Worm (Caenorhabditis elegans): ENCODE results near the gene F53A3.7.

The F53A3.7 gene

DNA sequence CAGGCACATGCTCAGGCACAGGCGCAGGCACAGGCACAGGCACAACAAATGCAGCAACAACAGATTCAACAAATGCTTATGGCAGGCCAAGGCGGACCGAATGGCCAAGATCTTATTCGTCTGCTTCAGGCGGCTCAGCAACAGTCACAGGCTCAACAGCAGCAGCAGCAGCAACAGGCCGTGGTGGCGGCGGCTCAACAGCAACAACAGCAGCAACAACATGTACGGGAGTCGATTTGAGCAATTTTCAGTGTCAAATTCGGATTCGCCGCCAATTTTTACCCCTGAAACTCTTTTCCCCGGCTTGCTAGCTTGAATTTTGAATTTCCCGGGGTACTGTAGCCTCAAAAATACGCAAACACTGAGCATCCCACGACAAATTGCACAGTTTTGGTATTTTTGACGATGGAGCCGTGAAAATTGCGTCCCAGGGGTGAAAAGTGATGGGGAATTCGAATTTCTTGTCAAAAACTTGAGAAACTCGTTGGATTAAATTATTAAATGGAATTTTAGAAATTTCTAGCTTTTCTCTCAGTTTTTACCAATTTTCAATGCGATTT lies 13.4 kb upstream of the F53A3.7 start:
- TF ChIP-seq ceh-13 (GFP tag; optimal IDR thresholded peaks at IDR 0.05) (no peak), pes-1 (GFP tag; IDR thresholded peaks at IDR 0.05) (0 out of 2 replicates have a peak, but pooled peaks have one; percentile 17)

- TF ChIP-seq pes-1 (GFP tag; IDR thresholded peaks at IDR 0.05), result peak; percentile 40; the same call in 1 of the 2 replicates
- TF ChIP-seq hnd-1 (tag; optimal IDR thresholded peaks at IDR 0.05), result no peak
- TF ChIP-seq flt-1 (GFP tag; IDR thresholded peaks at IDR 0.05), result no peak
These were observed 12.4 kb upstream of the F53A3.7 start for ce11 chrIII:1938712-1939624.

DNA sequence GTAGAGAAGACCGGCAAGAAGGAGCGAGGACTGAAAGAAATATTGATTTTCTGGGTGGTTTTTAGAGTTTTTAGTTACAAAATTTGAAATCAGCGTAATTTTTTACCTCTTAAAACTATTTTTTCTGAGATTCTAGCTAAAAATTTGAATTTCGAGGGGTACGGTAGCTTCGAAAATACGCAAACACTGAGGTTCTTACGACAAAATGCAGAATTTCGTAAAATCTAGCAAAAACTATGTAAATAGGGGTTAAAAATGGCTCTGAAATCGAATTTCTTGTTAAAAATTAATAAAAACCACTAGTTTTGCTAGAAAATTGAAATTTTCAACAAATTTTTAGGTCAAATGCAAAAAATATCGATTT lies 11.7 kb upstream of the F53A3.7 start:
- no peak for TF ChIP-seq F13C5.2 (tag; optimal IDR thresholded peaks at IDR 0.05)
- no peak for TF ChIP-seq hmbx-1 (tag; optimal IDR thresholded peaks at IDR 0.05)
- no peak for TF ChIP-seq flt-1 (GFP tag; IDR thresholded peaks at IDR 0.05)
- TF ChIP-seq scrt-1 (GFP tag; IDR thresholded peaks at IDR 0.05), result no peak
- no peak for TF ChIP-seq ceh-36 (tag; optimal IDR thresholded peaks at IDR 0.05)
- TF ChIP-seq tbx-37 (GFP tag; conservative IDR thresholded peaks at IDR 0.05), result no peak
- TF ChIP-seq tbx-11 (GFP tag; IDR thresholded peaks at IDR 0.05), result no peak
- TF ChIP-seq ceh-13 (GFP tag; optimal IDR thresholded peaks at IDR 0.05), result no peak

- no peak for TF ChIP-seq F13C5.2 (tag; optimal IDR thresholded peaks at IDR 0.05)
- 0 out of 2 replicates have a peak, but pooled peaks have one; percentile 27 for TF ChIP-seq pes-1 (GFP tag; IDR thresholded peaks at IDR 0.05)
- no peak for TF ChIP-seq ceh-36 (tag; optimal IDR thresholded peaks at IDR 0.05)
- TF ChIP-seq B0310.2 (tag; optimal IDR thresholded peaks at IDR 0.05), result no peak
- no peak for TF ChIP-seq ama-1 (optimal IDR thresholded peaks at IDR 0.05)
These were observed 7.8 kb upstream of the F53A3.7 start, which contains the start of gene F53A3.1 for ce11 chrIII:1943488-1943887. Gene F53A3.1 (minus strand): TSS chrIII:1943637.

DNA sequence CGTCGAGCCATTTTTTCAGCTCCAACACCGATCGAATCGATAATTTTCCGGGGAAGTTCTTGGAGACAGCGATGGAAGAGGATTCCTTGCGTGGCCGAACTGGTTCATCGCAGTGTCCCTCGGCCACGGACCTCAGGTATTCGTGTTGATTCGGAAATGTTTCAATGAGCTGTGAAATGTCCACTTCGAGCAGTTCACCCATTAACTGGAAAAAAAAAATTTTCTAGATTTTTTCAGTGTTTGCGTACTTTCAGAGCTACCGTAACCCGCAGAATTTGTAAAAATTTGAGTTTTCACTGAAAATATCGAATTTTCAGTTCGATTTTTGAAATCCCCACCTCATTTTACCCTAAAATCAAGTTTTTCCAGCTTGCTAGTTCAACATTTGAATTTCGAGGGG lies 3.5 kb upstream of the F53A3.7 start:
- TF ChIP-seq tbx-11 (GFP tag; IDR thresholded peaks at IDR 0.05), result no peak

ce11 chrIII:1949362-1949761 lies 2.0 kb upstream of the F53A3.7 start:
- TF ChIP-seq hnd-1 (tag; optimal IDR thresholded peaks at IDR 0.05) (no peak), tra-4 (tag; optimal IDR thresholded peaks at IDR 0.05) (no peak), sea-1 (GFP tag; conservative IDR thresholded peaks at IDR 0.05) (no peak), tbx-11 (GFP tag; IDR thresholded peaks at IDR 0.05) (no peak), ceh-36 (tag; optimal IDR thresholded peaks at IDR 0.05) (no peak), pes-1 (GFP tag; IDR thresholded peaks at IDR 0.05) (no peak)

DNA sequence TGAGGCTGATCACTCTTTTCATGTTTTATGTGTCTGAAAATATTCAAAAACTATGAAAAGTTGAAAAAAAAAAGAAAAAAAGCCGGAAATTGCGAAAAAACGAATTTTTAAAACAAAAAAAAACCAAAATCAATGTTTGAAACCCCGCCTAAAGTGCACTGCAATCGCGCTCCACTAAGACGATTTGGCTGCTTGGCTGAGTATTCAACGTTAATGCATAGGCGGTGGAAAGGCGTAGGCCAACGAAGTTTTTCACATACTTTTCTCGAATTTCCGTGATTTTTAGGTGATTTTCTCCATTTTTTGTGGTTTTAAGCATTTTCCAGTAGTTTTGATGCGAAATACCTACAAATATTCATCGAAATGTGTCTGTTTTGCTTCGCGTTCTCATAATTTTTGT lies 1.1 kb upstream of the F53A3.7 start, which contains the start of the genes polh-1 and rps-22:
Gene polh-1, minus strand, starts transcription at position 34 of the 400 bp plus-strand sequence.
Gene rps-22, plus strand, starts transcription at position 300 of the 400 bp plus-strand sequence.
- TF ChIP-seq scrt-1 (GFP tag; IDR thresholded peaks at IDR 0.05) (no peak), F13C5.2 (tag; optimal IDR thresholded peaks at IDR 0.05) (peak; percentile 75), flt-1 (GFP tag; IDR thresholded peaks at IDR 0.05) (peak; percentile 55), hmg-4 (GFP tag; optimal IDR thresholded peaks at IDR 0.05) (peak; percentile 11), tra-4 (tag; optimal IDR thresholded peaks at IDR 0.05) (peak; percentile 3)

DNA sequence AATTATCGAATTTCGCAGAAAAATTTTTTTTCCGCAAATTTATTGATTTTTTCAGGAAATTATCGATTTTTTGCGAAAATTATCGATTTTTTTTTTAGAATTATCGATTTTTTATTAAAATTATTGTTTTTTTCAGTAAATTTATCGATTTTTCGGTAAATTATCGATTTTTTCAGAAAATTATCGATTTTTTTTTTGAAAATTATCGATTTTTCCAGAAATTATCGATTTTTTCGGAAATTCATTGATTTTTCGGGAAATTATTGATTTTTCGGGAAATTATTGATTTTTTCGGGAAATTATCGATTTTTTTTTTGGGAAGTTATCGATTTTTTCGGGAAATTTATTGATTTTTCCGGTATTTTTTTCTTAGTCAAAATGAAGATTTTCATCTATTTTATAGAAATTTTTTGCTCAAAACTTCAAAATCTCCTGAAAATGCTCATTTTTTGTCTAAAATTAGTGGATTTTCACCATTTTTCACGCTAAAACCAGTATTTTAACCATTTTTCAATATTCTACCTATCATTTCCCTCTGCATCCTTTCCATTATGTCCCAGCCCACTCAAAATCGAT lies 4.3 kb downstream of the F53A3.7 start:
- no peak for TF ChIP-seq tbx-11 (GFP tag; IDR thresholded peaks at IDR 0.05)
- no peak for TF ChIP-seq scrt-1 (GFP tag; IDR thresholded peaks at IDR 0.05)
- no peak for TF ChIP-seq hnd-1 (tag; optimal IDR thresholded peaks at IDR 0.05)
- no peak for TF ChIP-seq B0310.2 (tag; optimal IDR thresholded peaks at IDR 0.05)
- no peak for TF ChIP-seq hmg-4 (GFP tag; optimal IDR thresholded peaks at IDR 0.05)
- no peak for TF ChIP-seq ets-7 (tag; optimal IDR thresholded peaks at IDR 0.05)

DNA sequence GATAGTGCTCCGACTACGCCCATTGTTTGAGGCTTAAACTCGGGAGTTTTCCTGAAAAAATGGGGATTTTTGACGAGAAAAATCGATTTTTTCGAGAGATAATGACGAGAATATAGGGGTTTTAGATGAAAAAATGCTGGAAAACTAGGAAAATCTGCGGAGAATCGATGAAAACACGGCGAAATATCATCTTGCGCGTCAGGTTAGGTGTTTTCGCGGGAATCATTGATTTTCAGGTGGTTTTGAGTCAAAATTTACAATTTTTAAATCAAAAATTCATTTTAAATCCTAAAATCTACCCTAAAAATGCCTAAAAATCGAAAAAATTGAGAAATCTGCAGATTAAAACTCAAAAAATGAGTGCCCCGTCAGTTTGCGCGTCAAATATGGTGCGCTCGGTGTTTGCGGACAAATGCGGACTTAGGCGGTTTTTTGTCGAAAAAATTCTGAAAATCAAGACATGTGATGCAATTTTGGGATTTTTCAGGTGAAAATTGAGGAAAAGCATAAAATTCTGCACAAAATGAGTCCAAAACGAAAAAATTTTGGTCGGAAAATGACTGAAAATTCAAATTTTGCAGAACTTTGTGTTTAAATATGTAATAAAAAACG lies 10.7 kb downstream of the F53A3.7 start, which contains the start of gene mboa-6:
Gene mboa-6, minus strand, starts transcription at position 51 of the 612 bp plus-strand sequence.
- TF ChIP-seq F13C5.2 (tag; optimal IDR thresholded peaks at IDR 0.05) (peak; percentile 10), hmbx-1 (tag; optimal IDR thresholded peaks at IDR 0.05) (no peak)

Measured in whole organism, early embryonic.